Worm (Caenorhabditis elegans) whole organism, young adult: ENCODE data around the gene F55A11.8.

Source experiments
- B0019.2 ChIP-seq: fragments of 200-800 bp; sonication (Bioruptor generic); conservative IDR thresholded peaks from 2 replicates; pipeline ENCODE4 v1.3.6; 2022; ENCODE audit warnings: missing genetic modification reagents, missing genetic modification characterization, missing compliant biosample characterization
- B0035.1 ChIP-seq: sonication (generic microtip); optimal IDR thresholded peaks from 2 replicates; lab custom pipeline; 2016; ENCODE audit warnings: missing genetic modification characterization, mild to moderate bottlenecking, missing compliant biosample characterization, missing genotype, missing genetic modification reagents
- B0261.1 ChIP-seq: sonication (generic microtip); optimal IDR thresholded peaks from 2 replicates; lab custom pipeline; 2016; ENCODE audit warnings: mild to moderate bottlenecking, missing genetic modification characterization, moderate library complexity, missing compliant biosample characterization
- C17E4.6 ChIP-seq: fragments of 200-800 bp; sonication (Bioruptor generic); IDR thresholded peaks from 2 replicates; pipeline ENCODE4 v1.3.6; 2022; ENCODE audit warnings: missing genetic modification reagents, missing genetic modification characterization, missing compliant biosample characterization
- D2030.7 ChIP-seq: fragments of 200-800 bp; sonication (Bioruptor generic); IDR thresholded peaks from 2 replicates; pipeline ENCODE4 v1.3.6; 2022; ENCODE audit warnings: missing genetic modification reagents, missing genetic modification characterization, missing compliant biosample characterization
- F22D6.2 ChIP-seq: sonication (generic microtip); optimal IDR thresholded peaks from 2 replicates; lab custom pipeline; 2016; ENCODE audit warnings: mild to moderate bottlenecking, missing genetic modification characterization, missing compliant biosample characterization
- F49E8.2 ChIP-seq: sonication (generic microtip); optimal IDR thresholded peaks from 3 replicates; lab custom pipeline; 2017; ENCODE audit warnings: missing genetic modification characterization, mild to moderate bottlenecking, missing compliant biosample characterization, antibody characterized with exemption, moderate library complexity; ENCODE audit not compliant: insufficient read depth
- F55B11.4 ChIP-seq: sonication (generic microtip); optimal IDR thresholded peaks from 2 replicates; lab custom pipeline; 2016; ENCODE audit warnings: missing compliant biosample characterization, missing genetic modification characterization, borderline replicate concordance; ENCODE audit not compliant: insufficient read depth
- K11D2.4 ChIP-seq: fragments of 200-800 bp; sonication (Bioruptor generic); IDR thresholded peaks from 2 replicates; pipeline ENCODE4 v1.3.6; 2022; ENCODE audit warnings: missing genetic modification reagents, missing genetic modification characterization, missing compliant biosample characterization
- Y53F4B.3 ChIP-seq: fragments of 200-800 bp; sonication (Bioruptor generic); IDR thresholded peaks from 2 replicates; pipeline ENCODE4 v1.3.6; 2022; ENCODE audit warnings: missing genetic modification reagents, missing genetic modification characterization, missing compliant biosample characterization
- Y53G8AR.9 ChIP-seq: fragments of 200-800 bp; sonication (Bioruptor generic); conservative IDR thresholded peaks from 2 replicates; pipeline ENCODE4 v1.3.6; 2022; ENCODE audit warnings: missing genetic modification reagents, missing genetic modification characterization, missing compliant biosample characterization
- Y67H2A.10 ChIP-seq: fragments of 200-800 bp; sonication (Bioruptor generic); conservative IDR thresholded peaks from 2 replicates; pipeline ENCODE4 v1.3.6; 2022; ENCODE audit warnings: missing genetic modification reagents, missing genetic modification characterization, missing compliant biosample characterization
- Y79H2A.3 ChIP-seq: fragments of 200-800 bp; sonication (Bioruptor generic); conservative IDR thresholded peaks from 2 replicates; pipeline ENCODE4 v1.3.6; 2022; ENCODE audit warnings: missing genetic modification reagents, missing genetic modification characterization, missing compliant biosample characterization
- ama-1 ChIP-seq, 3 experiments: fragments of 150-350 bp in 1 of 3; sonication (generic microtip) in 2 of 3; optimal IDR thresholded peaks; 2 replicates each; lab custom pipeline; 2014 to 2018; ENCODE audit warnings: missing biosample characterization in 2 of 3, missing genetic modification characterization in 2 of 3, missing genetic modification reagents in 2 of 3
- aptf-3 ChIP-seq: fragments of 200-800 bp; sonication (Bioruptor generic); IDR thresholded peaks from 2 replicates; pipeline ENCODE4 v1.3.6; 2022; ENCODE audit warnings: missing genetic modification characterization, missing compliant biosample characterization
- athp-1 ChIP-seq: sonication (generic microtip); optimal IDR thresholded peaks from 2 replicates; lab custom pipeline; 2017; ENCODE audit warnings: mild to moderate bottlenecking, missing genetic modification characterization, missing compliant biosample characterization
- bed-2 ChIP-seq: fragments of 200-800 bp; sonication (Bioruptor generic); IDR thresholded peaks from 2 replicates; pipeline ENCODE4 v1.3.6; 2022; ENCODE audit warnings: missing genetic modification reagents, missing genetic modification characterization, missing compliant biosample characterization
- ceh-58 ChIP-seq: fragments of 200-800 bp; sonication (Bioruptor generic); IDR thresholded peaks from 2 replicates; pipeline ENCODE4 v1.3.6; 2022; ENCODE audit warnings: missing genetic modification characterization, missing compliant biosample characterization
- chd-7 ChIP-seq: sonication (generic microtip); optimal IDR thresholded peaks from 2 replicates; lab custom pipeline; 2016; ENCODE audit warnings: mild to moderate bottlenecking, missing genetic modification characterization, moderate library complexity, missing compliant biosample characterization
- die-1 ChIP-seq: sonication (generic microtip); optimal IDR thresholded peaks from 2 replicates; lab custom pipeline; 2016; ENCODE audit warnings: missing genotype, mild to moderate bottlenecking, missing genetic modification characterization, missing compliant biosample characterization
- dox-1 ChIP-seq: fragments of 200-800 bp; sonication (Bioruptor generic); IDR thresholded peaks from 2 replicates; pipeline ENCODE4 v1.3.6; 2022; ENCODE audit warnings: missing genetic modification reagents, missing genetic modification characterization, missing compliant biosample characterization
- ekl-4 ChIP-seq: fragments of 200-800 bp; sonication (Bioruptor generic); IDR thresholded peaks from 2 replicates; pipeline ENCODE4 v1.3.6; 2022; ENCODE audit warnings: missing genetic modification reagents, missing genetic modification characterization, missing compliant biosample characterization
- ets-4 ChIP-seq: fragments of 200-800 bp; sonication (Bioruptor generic); optimal IDR thresholded peaks from 2 replicates; lab custom pipeline; 2018; ENCODE audit warnings: mild to moderate bottlenecking, missing genetic modification characterization, missing compliant biosample characterization
- him-1 ChIP-seq: sonication (generic microtip); optimal IDR thresholded peaks from 2 replicates; lab custom pipeline; 2016; ENCODE audit warnings: missing genotype, missing genetic modification reagents, missing genetic modification characterization, missing compliant biosample characterization
- hmg-20 ChIP-seq: fragments of 200-800 bp; sonication (Bioruptor generic); IDR thresholded peaks from 2 replicates; pipeline ENCODE4 v1.3.6; 2022; ENCODE audit warnings: missing genetic modification reagents, missing genetic modification characterization, missing compliant biosample characterization
- hsf-1 ChIP-seq: fragments of 200-800 bp; sonication (Bioruptor generic); IDR thresholded peaks from 2 replicates; pipeline ENCODE4 v1.3.6; 2022; ENCODE audit warnings: missing genetic modification reagents, missing genetic modification characterization, missing compliant biosample characterization
- lag-1 ChIP-seq: fragments of 200-800 bp; sonication (Bioruptor generic); IDR thresholded peaks from 2 replicates; pipeline ENCODE4 v1.3.6; 2022; ENCODE audit warnings: missing genetic modification reagents, missing genetic modification characterization, missing compliant biosample characterization
- lin-26 ChIP-seq: fragments of 200-800 bp; sonication (Bioruptor generic); IDR thresholded peaks from 2 replicates; pipeline ENCODE4 v1.3.6; 2022; ENCODE audit warnings: missing genetic modification reagents, missing genetic modification characterization, missing compliant biosample characterization
- lin-35 ChIP-seq, 3 experiments: fragments of 150-350 bp in 2 of 3; sonication (generic microtip) in 1 of 3; optimal IDR thresholded peaks; 2 replicates each; lab custom pipeline; 2014 to 2018; ENCODE audit warnings: missing biosample characterization in 3 of 3, missing genetic modification characterization in 3 of 3, missing genetic modification reagents in 3 of 3
- madf-3 ChIP-seq: fragments of 200-800 bp; sonication (Bioruptor generic); IDR thresholded peaks from 2 replicates; pipeline ENCODE4 v1.3.6; 2022; ENCODE audit warnings: missing genetic modification reagents, missing genetic modification characterization, missing compliant biosample characterization
- madf-8 ChIP-seq: fragments of 200-800 bp; sonication (Bioruptor generic); conservative IDR thresholded peaks from 2 replicates; pipeline ENCODE4 v1.3.6; 2022; ENCODE audit warnings: missing genetic modification reagents, missing genetic modification characterization, missing compliant biosample characterization
- mcd-1 ChIP-seq: fragments of 200-800 bp; sonication (Bioruptor generic); IDR thresholded peaks from 2 replicates; pipeline ENCODE4 v1.3.6; 2022; ENCODE audit warnings: missing genetic modification reagents, missing genetic modification characterization, missing compliant biosample characterization
- mes-4 ChIP-seq: sonication (generic microtip); optimal IDR thresholded peaks from 2 replicates; lab custom pipeline; 2016; ENCODE audit warnings: missing genotype, missing genetic modification characterization, missing compliant biosample characterization
- mxl-1 ChIP-seq: sonication (generic microtip); optimal IDR thresholded peaks from 2 replicates; lab custom pipeline; 2016; ENCODE audit warnings: missing genetic modification characterization, missing compliant biosample characterization
- nfya-1 ChIP-seq: sonication (generic microtip); optimal IDR thresholded peaks from 2 replicates; lab custom pipeline; 2017; ENCODE audit warnings: antibody characterized with exemption, missing compliant biosample characterization, missing genetic modification characterization, borderline replicate concordance; ENCODE audit not compliant: insufficient read depth
- nfya-2 ChIP-seq: fragments of 200-800 bp; sonication (Bioruptor generic); IDR thresholded peaks from 2 replicates; pipeline ENCODE4 v1.3.6; 2022; ENCODE audit warnings: missing genetic modification reagents, missing genetic modification characterization, missing compliant biosample characterization
- nhr-179 ChIP-seq: sonication (generic microtip); optimal IDR thresholded peaks from 2 replicates; lab custom pipeline; 2016; ENCODE audit warnings: mild to moderate bottlenecking, missing genetic modification characterization, missing compliant biosample characterization
- nhr-80 ChIP-seq: sonication (generic microtip); optimal IDR thresholded peaks from 2 replicates; lab custom pipeline; 2016; ENCODE audit warnings: missing genetic modification characterization, missing compliant biosample characterization
- rcor-1 ChIP-seq: fragments of 200-800 bp; sonication (Bioruptor generic); IDR thresholded peaks from 2 replicates; pipeline ENCODE4 v1.3.6; 2022; ENCODE audit warnings: missing genetic modification reagents, missing genetic modification characterization, missing compliant biosample characterization
- rec-8 ChIP-seq, 2 experiments: sonication (generic microtip); optimal IDR thresholded peaks; 2 replicates each; lab custom pipeline; 2016; ENCODE audit warnings: mild to moderate bottlenecking in 2 of 2, missing genetic modification characterization in 2 of 2, missing genetic modification reagents in 2 of 2, missing genotype in 2 of 2, missing biosample characterization in 1 of 2, missing compliant biosample characterization in 1 of 2, moderate library complexity in 1 of 2
- repo-1 ChIP-seq: sonication (generic microtip); optimal IDR thresholded peaks from 2 replicates; lab custom pipeline; 2017; ENCODE audit warnings: mild to moderate bottlenecking, missing genetic modification characterization, missing compliant biosample characterization
- rpc-1 ChIP-seq, 2 experiments: fragments of 150-350 bp in 1 of 2; sonication (generic microtip) in 1 of 2; optimal IDR thresholded peaks; 2 replicates each; lab custom pipeline; 2014 to 2018; ENCODE audit warnings: missing biosample characterization in 1 of 2, missing genetic modification characterization in 1 of 2, missing genetic modification reagents in 1 of 2, missing genotype in 1 of 2
- sdz-38 ChIP-seq: sonication (generic microtip); optimal IDR thresholded peaks from 2 replicates; lab custom pipeline; 2016; ENCODE audit warnings: missing genotype, missing genetic modification characterization, missing compliant biosample characterization
- snpc-1.3 ChIP-seq: sonication (generic microtip); optimal IDR thresholded peaks from 2 replicates; lab custom pipeline; 2017; ENCODE audit warnings: missing genetic modification characterization, mild to moderate bottlenecking, missing compliant biosample characterization, antibody characterized with exemption, moderate library complexity, missing genotype, missing genetic modification reagents; ENCODE audit not compliant: insufficient read depth
- xnd-1 ChIP-seq: sonication (generic microtip); optimal IDR thresholded peaks from 2 replicates; lab custom pipeline; 2016; ENCODE audit warnings: missing genotype, missing genetic modification reagents, missing genetic modification characterization, missing compliant biosample characterization
- zfh-2 ChIP-seq: fragments of 200-800 bp; sonication (Bioruptor generic); conservative IDR thresholded peaks from 2 replicates; pipeline ENCODE4 v1.3.6; 2022; ENCODE audit warnings: missing genetic modification reagents, missing genetic modification characterization, missing compliant biosample characterization
- zim-3 ChIP-seq: sonication (generic microtip); optimal IDR thresholded peaks from 2 replicates; lab custom pipeline; 2017; ENCODE audit warnings: mild to moderate bottlenecking, missing genetic modification characterization, moderate library complexity, missing compliant biosample characterization
- ztf-18 ChIP-seq: sonication (generic microtip); optimal IDR thresholded peaks from 2 replicates; lab custom pipeline; 2016; ENCODE audit warnings: missing genotype, mild to moderate bottlenecking, missing genetic modification characterization, missing compliant biosample characterization

Gene F55A11.8

DNA sequence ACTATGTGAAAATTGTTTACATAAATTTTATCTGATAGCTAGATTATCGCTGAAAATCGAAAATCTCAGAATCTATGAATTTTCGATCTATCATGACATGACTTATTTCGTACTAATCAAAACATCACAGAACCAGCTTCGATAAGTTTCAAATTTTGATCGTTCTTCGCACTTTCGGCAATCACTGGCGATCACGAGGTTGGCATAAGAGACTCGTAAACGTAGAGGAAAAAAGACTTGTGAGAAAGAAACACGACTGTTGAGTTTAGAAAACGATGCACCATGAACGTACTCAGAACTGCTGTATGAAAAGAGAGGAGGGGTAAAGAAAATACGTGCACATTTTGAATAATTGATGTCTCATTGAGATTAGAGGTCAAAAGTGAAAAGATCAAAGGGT is 36.0 kb downstream of the F55A11.8 start (continued):
- TF ChIP-seq D2030.7 (no peak), sdz-38 (no peak), repo-1 (tag; lab: Kevin White, UChicago) (peak; percentile 45), die-1 (tag; lab: Kevin White, UChicago) (no peak), madf-8 (GFP tag; lab: Robert Waterston, UW) (no peak), F49E8.2 (tag; lab: Kevin White, UChicago) (no peak), rec-8 (tag; optimal IDR thresholded peaks at IDR 0.05; lab: Kevin White, UChicago) (no peak), zim-3 (tag; lab: Kevin White, UChicago) (no peak), mcd-1 (GFP tag; lab: Robert Waterston, UW) (peak; percentile 43; the same call in 1 of the 2 replicates), Y53F4B.3 (GFP tag; lab: Robert Waterston, UW) (no peak), Y67H2A.10 (GFP tag; lab: Robert Waterston, UW) (no peak), C17E4.6 (GFP tag; lab: Robert Waterston, UW) (no peak), dox-1 (GFP tag; lab: Robert Waterston, UW) (no peak), B0019.2 (no peak), rpc-1 (optimal IDR thresholded peaks at IDR 0.05; lab: Kevin White, UChicago) (no peak), rpc-1 (tag; optimal IDR thresholded peaks at IDR 0.05; lab: Kevin White, UChicago) (no peak), nhr-179 (tag; lab: Kevin White, UChicago) (no peak), snpc-1.3 (tag; lab: Kevin White, UChicago) (no peak), B0035.1 (no peak), nfya-1 (tag; lab: Kevin White, UChicago) (no peak), lag-1 (GFP tag; lab: Robert Waterston, UW) (no peak), lin-35 (GFP tag; optimal IDR thresholded peaks at IDR 0.05; lab: Kevin White, UChicago) (no peak), bed-2 (GFP tag; lab: Robert Waterston, UW) (no peak), rcor-1 (0 out of 2 replicates have a peak, but pooled peaks have one; percentile 18), Y79H2A.3 (GFP tag; lab: Robert Waterston, UW) (no peak), athp-1 (tag; lab: Kevin White, UChicago) (no peak), xnd-1 (tag; lab: Kevin White, UChicago) (no peak), zfh-2 (GFP tag; lab: Robert Waterston, UW) (no peak), K11D2.4 (no peak), hmg-20 (GFP tag; lab: Robert Waterston, UW) (no peak), him-1 (tag; lab: Kevin White, UChicago) (no peak), mes-4 (no peak), ztf-18 (tag; lab: Kevin White, UChicago) (no peak), Y53G8AR.9 (GFP tag; lab: Robert Waterston, UW) (0 out of 2 replicates have a peak, but pooled peaks have one; percentile 39), ets-4 (GFP tag; lab: Kevin White, UChicago) (peak; percentile 28), aptf-3 (GFP tag; lab: Robert Waterston, UW) (no peak), B0261.1 (no peak), F22D6.2 (tag; lab: Kevin White, UChicago) (no peak), F55B11.4 (tag; lab: Kevin White, UChicago) (no peak), ama-1 (optimal IDR thresholded peaks at IDR 0.05; lab: Kevin White, UChicago) (no peak), ama-1 (GFP tag; optimal IDR thresholded peaks at IDR 0.05; lab: Kevin White, UChicago) (no peak), nfya-2 (no peak), ceh-58 (no peak), nhr-80 (tag; lab: Kevin White, UChicago) (peak; percentile 65), hsf-1 (GFP tag; lab: Robert Waterston, UW) (no peak), chd-7 (tag; lab: Kevin White, UChicago) (peak; percentile 59), lin-26 (0 out of 2 replicates have a peak, but pooled peaks have one; percentile 17), madf-3 (GFP tag; lab: Robert Waterston, UW) (no peak), mxl-1 (tag; lab: Kevin White, UChicago) (no peak), ekl-4 (GFP tag; lab: Robert Waterston, UW) (peak; percentile 36; the same call in 1 of the 2 replicates)
